Fruit fly (Drosophila melanogaster): ENCODE results near the gene Reps.

The Reps gene

dm6 chr2L:11106562-11106962 lies at the start of gene Reps:
Reps (minus strand) TSS chr2L:11106645.
- TF ChIP-seq CG7045 (GFP tag; optimal IDR thresholded peaks at IDR 0.05): peak; percentile 98
- TF ChIP-seq CG12768 (GFP tag; optimal IDR thresholded peaks at IDR 0.05): peak; percentile 98
- peak; percentile 89 for TF ChIP-seq pad (GFP tag; optimal IDR thresholded peaks at IDR 0.05)
- peak; percentile 98 for TF ChIP-seq toe (GFP tag; optimal IDR thresholded peaks at IDR 0.05)
- peak; percentile 97 for TF ChIP-seq CG7101 (tag; optimal IDR thresholded peaks at IDR 0.05)
- TF ChIP-seq CG1620 (GFP tag; optimal IDR thresholded peaks at IDR 0.05): peak; percentile 97
- TF ChIP-seq Hr96 (GFP tag; optimal IDR thresholded peaks at IDR 0.05): peak; percentile 97
- TF ChIP-seq Clk (GFP tag; optimal IDR thresholded peaks at IDR 0.05): peak; percentile 96
- peak; percentile 98 for TF ChIP-seq CG5204 (GFP tag; optimal IDR thresholded peaks at IDR 0.05)
- peak; percentile 95 for TF ChIP-seq CG14711 (tag; optimal IDR thresholded peaks at IDR 0.05)
- TF ChIP-seq kay (GFP tag; ENCODE audit: borderline replicate concordance): no peak
- TF ChIP-seq Crg-1 (GFP tag; optimal IDR thresholded peaks at IDR 0.05): peak; percentile 96
- peak; percentile 94 for TF ChIP-seq ovo (GFP tag; optimal IDR thresholded peaks at IDR 0.05)
- peak; percentile 77 for TF ChIP-seq cic (GFP tag; optimal IDR thresholded peaks at IDR 0.05)
- TF ChIP-seq bab1 (GFP tag; optimal IDR thresholded peaks at IDR 0.05): peak; percentile 96
- TF ChIP-seq tj (GFP tag; optimal IDR thresholded peaks at IDR 0.05): peak; percentile 87
- peak; percentile 96 for TF ChIP-seq CG11617 (GFP tag; optimal IDR thresholded peaks at IDR 0.05)
- no peak for TF ChIP-seq cnc (optimal IDR thresholded peaks at IDR 0.05)
- peak; percentile 93 for TF ChIP-seq Mnt (GFP tag; optimal IDR thresholded peaks at IDR 0.05)
- TF ChIP-seq CG33017 (tag; optimal IDR thresholded peaks at IDR 0.05): peak; percentile 96

- TF ChIP-seq kay (GFP tag; ENCODE audit: borderline replicate concordance) (no peak), CG14711 (tag; optimal IDR thresholded peaks at IDR 0.05) (peak; percentile 96), ovo (GFP tag; optimal IDR thresholded peaks at IDR 0.05) (peak; percentile 75), Mnt (GFP tag; optimal IDR thresholded peaks at IDR 0.05) (peak; percentile 66), CG1620 (GFP tag; optimal IDR thresholded peaks at IDR 0.05) (peak; percentile 92), cic (GFP tag; optimal IDR thresholded peaks at IDR 0.05) (peak; percentile 63), Hr96 (GFP tag; optimal IDR thresholded peaks at IDR 0.05) (peak; percentile 88), CG5204 (GFP tag; optimal IDR thresholded peaks at IDR 0.05) (peak; percentile 94), CG7101 (tag; optimal IDR thresholded peaks at IDR 0.05) (peak; percentile 97), toe (GFP tag; optimal IDR thresholded peaks at IDR 0.05) (peak; percentile 95), Clk (GFP tag; optimal IDR thresholded peaks at IDR 0.05) (peak; percentile 92), CG12768 (GFP tag; optimal IDR thresholded peaks at IDR 0.05) (peak; percentile 95), cnc (optimal IDR thresholded peaks at IDR 0.05) (peak; percentile 78 to 85), CG33017 (tag; optimal IDR thresholded peaks at IDR 0.05) (peak; percentile 97), bab1 (GFP tag; optimal IDR thresholded peaks at IDR 0.05) (peak; percentile 98), CG7045 (GFP tag; optimal IDR thresholded peaks at IDR 0.05) (peak; percentile 97), tj (GFP tag; optimal IDR thresholded peaks at IDR 0.05) (peak; percentile 94), Crg-1 (GFP tag; optimal IDR thresholded peaks at IDR 0.05) (peak; percentile 93), pad (GFP tag; optimal IDR thresholded peaks at IDR 0.05) (peak; percentile 86), CG11617 (GFP tag; optimal IDR thresholded peaks at IDR 0.05) (peak; percentile 94)
These were observed 48.9 kb upstream of the Reps start, which contains the start of gene CG6287 for dm6 chr2L:11155166-11155958. CG6287 (minus strand) TSS chr2L:11155721.

DNA sequence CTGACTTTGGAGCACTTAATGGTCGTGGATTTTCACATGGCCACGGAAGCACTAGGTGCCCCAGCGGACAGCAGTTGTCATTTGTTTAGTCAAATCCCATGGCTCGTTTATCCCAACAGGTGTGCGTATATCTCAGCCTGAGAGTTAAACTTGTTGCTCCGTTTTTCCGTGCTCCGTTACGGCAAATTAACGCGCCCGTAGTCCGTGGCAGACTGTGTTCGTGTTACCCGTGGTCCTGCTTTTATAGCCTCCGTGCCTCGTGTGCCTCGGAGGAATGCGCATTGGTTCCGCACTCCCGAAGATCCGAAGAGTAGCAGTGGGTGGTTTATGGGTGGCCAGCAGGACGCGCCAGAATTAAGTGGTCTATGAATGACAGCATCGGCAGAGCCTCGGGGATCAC lies 42.5 kb upstream of the Reps start, which contains the start of gene Gyc32E:
Gene Gyc32E (minus strand): TSS at position 133 of the 400 bp plus-strand sequence.
- TF ChIP-seq Mnt (GFP tag; optimal IDR thresholded peaks at IDR 0.05) (no peak), CG12768 (GFP tag; optimal IDR thresholded peaks at IDR 0.05) (no peak), bab1 (GFP tag; optimal IDR thresholded peaks at IDR 0.05) (no peak), cic (GFP tag; optimal IDR thresholded peaks at IDR 0.05) (no peak), CG11617 (GFP tag; optimal IDR thresholded peaks at IDR 0.05) (no peak), pad (GFP tag; optimal IDR thresholded peaks at IDR 0.05) (no peak), CG33017 (tag; optimal IDR thresholded peaks at IDR 0.05) (no peak), CG7045 (GFP tag; optimal IDR thresholded peaks at IDR 0.05) (no peak), CG7101 (tag; optimal IDR thresholded peaks at IDR 0.05) (no peak), Clk (GFP tag; optimal IDR thresholded peaks at IDR 0.05) (no peak), toe (GFP tag; optimal IDR thresholded peaks at IDR 0.05) (no peak), tj (GFP tag; optimal IDR thresholded peaks at IDR 0.05) (no peak), CG5204 (GFP tag; optimal IDR thresholded peaks at IDR 0.05) (no peak), cnc (optimal IDR thresholded peaks at IDR 0.05) (no peak), Crg-1 (GFP tag; optimal IDR thresholded peaks at IDR 0.05) (no peak), CG14711 (tag; optimal IDR thresholded peaks at IDR 0.05) (no peak), CG1620 (GFP tag; optimal IDR thresholded peaks at IDR 0.05) (no peak), kay (GFP tag; ENCODE audit: borderline replicate concordance) (no peak)

DNA sequence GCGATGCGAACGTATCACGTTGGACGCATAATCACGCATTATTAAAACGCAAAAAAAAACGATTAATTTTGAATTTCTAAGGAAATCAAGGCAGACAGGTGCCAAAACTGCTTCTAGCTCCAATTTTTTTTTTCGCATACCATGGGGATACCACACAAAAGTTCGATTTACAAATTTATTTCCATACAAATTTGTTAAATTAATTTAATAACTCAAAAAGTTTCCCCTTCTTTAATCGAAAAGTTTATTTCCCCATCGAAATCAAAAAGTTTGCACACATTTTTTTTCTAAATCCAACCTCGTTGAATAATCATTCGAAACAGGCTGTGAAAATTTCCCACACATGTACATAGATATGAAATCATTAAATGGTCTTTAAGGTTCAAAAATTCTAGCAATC lies 38.9 kb upstream of the Reps start, which contains the start of gene CG31867:
Gene CG31867 (minus strand): TSS at position 101 of the 400 bp plus-strand sequence.
- TF ChIP-seq kay (GFP tag; ENCODE audit: borderline replicate concordance) (no peak), cic (GFP tag; optimal IDR thresholded peaks at IDR 0.05) (no peak), tj (GFP tag; optimal IDR thresholded peaks at IDR 0.05) (no peak), CG33017 (tag; optimal IDR thresholded peaks at IDR 0.05) (no peak), Crg-1 (GFP tag; optimal IDR thresholded peaks at IDR 0.05) (no peak), CG5204 (GFP tag; optimal IDR thresholded peaks at IDR 0.05) (no peak), CG14711 (tag; optimal IDR thresholded peaks at IDR 0.05) (no peak)

dm6 chr2L:11136093-11136492 lies 29.6 kb upstream of the Reps start, which contains the start of gene hgo:
hgo (plus strand) TSS chr2L:11136393.
- TF ChIP-seq CG12768 (GFP tag; optimal IDR thresholded peaks at IDR 0.05) (no peak), CG1620 (GFP tag; optimal IDR thresholded peaks at IDR 0.05) (no peak), Clk (GFP tag; optimal IDR thresholded peaks at IDR 0.05) (no peak), Mnt (GFP tag; optimal IDR thresholded peaks at IDR 0.05) (no peak), CG7045 (GFP tag; optimal IDR thresholded peaks at IDR 0.05) (no peak), CG7101 (tag; optimal IDR thresholded peaks at IDR 0.05) (no peak), pad (GFP tag; optimal IDR thresholded peaks at IDR 0.05) (no peak), ovo (GFP tag; optimal IDR thresholded peaks at IDR 0.05) (no peak), bab1 (GFP tag; optimal IDR thresholded peaks at IDR 0.05) (no peak), Crg-1 (GFP tag; optimal IDR thresholded peaks at IDR 0.05) (no peak), Hr96 (GFP tag; optimal IDR thresholded peaks at IDR 0.05) (no peak), cnc (optimal IDR thresholded peaks at IDR 0.05) (no peak), CG33017 (tag; optimal IDR thresholded peaks at IDR 0.05) (no peak), CG14711 (tag; optimal IDR thresholded peaks at IDR 0.05) (no peak), tj (GFP tag; optimal IDR thresholded peaks at IDR 0.05) (no peak), CG5204 (GFP tag; optimal IDR thresholded peaks at IDR 0.05) (no peak), toe (GFP tag; optimal IDR thresholded peaks at IDR 0.05) (no peak), cic (GFP tag; optimal IDR thresholded peaks at IDR 0.05) (no peak), kay (GFP tag; ENCODE audit: borderline replicate concordance) (no peak)
